Worm (Caenorhabditis elegans) whole organism, late embryonic: ENCODE measurements around the gene aff-1.
A peak's percentile ranks its signal among the peaks of the same experiment; 100 is the strongest.

Source experiments
- C38D4.7 ChIP-seq: fragments of 200-800 bp; sonication (Bioruptor generic); optimal IDR thresholded peaks from 2 replicates; lab custom pipeline; 2018; ENCODE audit warnings: mild to moderate bottlenecking, missing genetic modification characterization, moderate library complexity, missing compliant biosample characterization
- dmd-4 ChIP-seq: sonication (generic microtip); optimal IDR thresholded peaks from 2 replicates; lab custom pipeline; 2016; ENCODE audit warnings: borderline replicate concordance, missing genetic modification characterization, missing compliant biosample characterization
- elt-4 ChIP-seq: sonication (generic microtip); optimal IDR thresholded peaks from 2 replicates; lab custom pipeline; 2016; ENCODE audit warnings: missing genetic modification characterization, missing compliant biosample characterization
- lin-11 ChIP-seq: fragments of 200-800 bp; sonication (Bioruptor generic); optimal IDR thresholded peaks from 2 replicates; lab custom pipeline; 2018; ENCODE audit warnings: mild to moderate bottlenecking, missing genetic modification characterization, missing compliant biosample characterization
- odd-2 ChIP-seq: sonication (generic microtip); optimal IDR thresholded peaks from 2 replicates; lab custom pipeline; 2017; ENCODE audit warnings: antibody characterized with exemption, mild to moderate bottlenecking, missing genetic modification characterization, missing compliant biosample characterization
- pag-3 ChIP-seq: sonication (generic microtip); optimal IDR thresholded peaks from 2 replicates; lab custom pipeline; 2016; ENCODE audit warnings: missing compliant biosample characterization, missing genetic modification characterization, borderline replicate concordance
- tbx-2 ChIP-seq: sonication (generic microtip); optimal IDR thresholded peaks from 2 replicates; lab custom pipeline; 2016; ENCODE audit warnings: missing genetic modification characterization, missing compliant biosample characterization
- tbx-7 ChIP-seq: sonication (generic microtip); optimal IDR thresholded peaks from 2 replicates; lab custom pipeline; 2016; ENCODE audit warnings: missing genotype, missing genetic modification characterization, missing compliant biosample characterization

- TF ChIP-seq elt-4 (tag; lab: Kevin White, UChicago) (no peak), tbx-2 (tag; lab: Kevin White, UChicago) (peak; percentile 5), C38D4.7 (GFP tag; lab: Kevin White, UChicago) (no peak), odd-2 (tag; lab: Kevin White, UChicago) (no peak), lin-11 (tag; lab: Kevin White, UChicago) (no peak), pag-3 (no peak), tbx-7 (tag; lab: Kevin White, UChicago) (no peak), dmd-4 (no peak)
These were observed 25.2 kb downstream of the aff-1 start for ce11 chrII:6838270-6838878.
